Worm (Caenorhabditis elegans): ENCODE data around the gene F47E1.1.

The F47E1.1 gene

DNA sequence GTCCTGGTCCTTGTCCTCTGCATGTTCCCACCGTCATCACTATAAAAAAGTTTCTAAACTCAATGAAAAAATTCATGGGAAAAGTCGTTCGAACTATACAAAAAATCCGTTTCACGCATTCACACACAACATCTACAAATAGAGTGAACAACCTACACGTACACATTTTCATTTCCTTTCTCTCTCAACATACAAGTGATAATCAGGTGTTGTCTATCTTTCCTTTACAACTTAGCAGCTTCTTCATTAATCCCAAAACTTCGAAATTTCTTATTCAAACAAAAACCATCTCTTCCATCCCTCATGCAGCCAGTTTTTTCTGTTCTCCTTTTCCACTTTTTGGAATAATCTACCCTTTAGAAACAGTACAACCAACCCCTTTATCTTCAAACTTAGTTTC is 30.9 kb downstream of the F47E1.1 start:
- no peak for TF ChIP-seq ttx-3 (tag; optimal IDR thresholded peaks at IDR 0.05)
- no peak for TF ChIP-seq ceh-14 (tag; optimal IDR thresholded peaks at IDR 0.05)
- TF ChIP-seq pros-1 (tag; optimal IDR thresholded peaks at IDR 0.05) = no peak

DNA sequence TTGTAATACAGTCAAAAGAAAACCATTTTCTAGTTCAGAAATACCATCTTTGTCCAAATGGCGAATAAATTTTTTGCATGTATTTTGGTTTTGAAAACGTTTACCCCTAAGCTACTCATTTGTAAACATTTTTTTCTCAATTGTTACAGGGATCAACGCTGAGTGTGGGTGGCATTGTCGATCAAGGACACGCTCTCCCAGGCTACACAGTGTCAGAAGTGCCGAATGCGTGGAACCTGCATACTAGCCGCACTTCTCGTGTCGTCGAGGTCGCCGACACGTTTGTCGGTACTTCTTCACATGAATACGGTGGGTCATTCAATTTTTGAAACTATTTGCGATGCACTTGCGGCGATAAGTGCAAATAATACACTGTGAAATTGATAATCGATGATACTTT is 34.6 kb downstream of the F47E1.1 start:
- TF ChIP-seq unc-3 (GFP tag; conservative IDR thresholded peaks at IDR 0.05) = no peak
- no peak for TF ChIP-seq unc-3 (tag; optimal IDR thresholded peaks at IDR 0.05)
- no peak for TF ChIP-seq pros-1 (tag; optimal IDR thresholded peaks at IDR 0.05)
- TF ChIP-seq elt-4 (tag; optimal IDR thresholded peaks at IDR 0.05) = no peak

DNA sequence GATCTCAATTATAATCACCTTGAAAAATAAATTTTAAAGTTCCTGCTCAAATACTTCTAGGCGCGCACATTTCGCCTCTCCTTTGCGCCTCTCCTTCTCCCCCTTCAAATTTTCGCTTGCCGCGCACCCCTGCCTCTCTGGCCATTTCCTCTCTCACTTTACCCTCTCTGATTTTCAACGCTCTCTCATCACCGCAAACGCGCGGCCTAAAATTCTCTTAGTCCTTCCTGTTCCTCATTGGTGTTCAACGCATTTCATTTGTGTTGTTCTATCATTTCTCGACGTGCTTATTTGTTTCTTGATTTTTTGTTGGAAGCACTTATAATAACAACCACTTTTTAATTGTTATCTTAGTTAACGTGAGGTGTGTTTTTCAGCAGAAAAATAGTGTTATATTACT is 36.8 kb downstream of the F47E1.1 start, which contains the start of gene C25A11.2:
TSS of gene C25A11.2 (plus strand) at position 238 of the 400 bp plus-strand sequence.
- TF ChIP-seq ceh-45 (GFP tag; IDR thresholded peaks at IDR 0.05) = no peak
- peak; percentile 10 for TF ChIP-seq ceh-18 (tag; optimal IDR thresholded peaks at IDR 0.05)
- TF ChIP-seq unc-86 (tag; optimal IDR thresholded peaks at IDR 0.05) = no peak
- TF ChIP-seq C08G9.2 (tag; optimal IDR thresholded peaks at IDR 0.05) = peak; percentile 74
- no peak for TF ChIP-seq ama-1 (optimal IDR thresholded peaks at IDR 0.05)
- TF ChIP-seq ceh-34 (tag; optimal IDR thresholded peaks at IDR 0.05) = peak; percentile 37
- TF ChIP-seq sdc-2 (tag; optimal IDR thresholded peaks at IDR 0.05) = peak; percentile 84
- TF ChIP-seq ceh-22 (tag; optimal IDR thresholded peaks at IDR 0.05) = no peak
- peak; percentile 20 for TF ChIP-seq mec-3 (tag; optimal IDR thresholded peaks at IDR 0.05; ENCODE audit: borderline replicate concordance)
- TF ChIP-seq odd-2 (tag; optimal IDR thresholded peaks at IDR 0.05) = no peak
- no peak for TF ChIP-seq gmeb-2 (tag; optimal IDR thresholded peaks at IDR 0.05)
- no peak for TF ChIP-seq fkh-10 (GFP tag; optimal IDR thresholded peaks at IDR 0.05)
- TF ChIP-seq C38D4.7 (GFP tag; optimal IDR thresholded peaks at IDR 0.05) = no peak
- no peak for TF ChIP-seq elt-4 (tag; optimal IDR thresholded peaks at IDR 0.05)
- no peak for TF ChIP-seq ceh-19 (GFP tag; optimal IDR thresholded peaks at IDR 0.05)
- no peak for TF ChIP-seq ceh-6 (GFP tag; optimal IDR thresholded peaks at IDR 0.05)
- peak; percentile 68 for TF ChIP-seq ets-4 (tag; optimal IDR thresholded peaks at IDR 0.05)
- no peak for TF ChIP-seq ttx-3 (tag; optimal IDR thresholded peaks at IDR 0.05)
- no peak for TF ChIP-seq eyg-1 (tag; optimal IDR thresholded peaks at IDR 0.05)
- no peak for TF ChIP-seq ceh-48 (tag; optimal IDR thresholded peaks at IDR 0.05)
- no peak for TF ChIP-seq ceh-14 (tag; optimal IDR thresholded peaks at IDR 0.05)
- TF ChIP-seq zip-5 (tag; optimal IDR thresholded peaks at IDR 0.05) = no peak
- TF ChIP-seq ceh-9 (tag; optimal IDR thresholded peaks at IDR 0.05) = no peak
- TF ChIP-seq pat-9 (tag; optimal IDR thresholded peaks at IDR 0.05) = no peak
- TF ChIP-seq lim-6 (tag; optimal IDR thresholded peaks at IDR 0.05) = no peak
- no peak for TF ChIP-seq madf-2 (tag; optimal IDR thresholded peaks at IDR 0.05)
- peak; percentile 17 for TF ChIP-seq hlh-8 (tag; optimal IDR thresholded peaks at IDR 0.05)
- TF ChIP-seq tbx-7 (tag; optimal IDR thresholded peaks at IDR 0.05) = peak; percentile 20
- TF ChIP-seq fax-1 (tag; optimal IDR thresholded peaks at IDR 0.05) = no peak
- TF ChIP-seq ceh-24 (tag; optimal IDR thresholded peaks at IDR 0.05) = no peak
- no peak for TF ChIP-seq unc-55 (GFP tag; optimal IDR thresholded peaks at IDR 0.05)
- peak; percentile 32 for TF ChIP-seq fkh-6 (tag; optimal IDR thresholded peaks at IDR 0.05)
- TF ChIP-seq hlh-30 (tag; optimal IDR thresholded peaks at IDR 0.05; ENCODE audit: insufficient read depth) = no peak
- no peak for TF ChIP-seq pqm-1 (tag; optimal IDR thresholded peaks at IDR 0.05)
- peak; percentile 69 for TF ChIP-seq tbx-2 (tag; optimal IDR thresholded peaks at IDR 0.05)
- no peak for TF ChIP-seq pag-3 (tag; optimal IDR thresholded peaks at IDR 0.05; ENCODE audit: borderline replicate concordance)
- no peak for TF ChIP-seq Y22D7AL.16 (tag; optimal IDR thresholded peaks at IDR 0.05)
- TF ChIP-seq nhr-232 (tag; optimal IDR thresholded peaks at IDR 0.05) = no peak
- peak; percentile 75 for TF ChIP-seq unc-42 (tag; optimal IDR thresholded peaks at IDR 0.05)
- TF ChIP-seq hlh-13 (GFP tag; optimal IDR thresholded peaks at IDR 0.05) = no peak
- no peak for TF ChIP-seq npax-4 (tag; optimal IDR thresholded peaks at IDR 0.05)
- peak; percentile 42 for TF ChIP-seq elt-2 (tag; optimal IDR thresholded peaks at IDR 0.05)
- TF ChIP-seq ref-2 (tag; optimal IDR thresholded peaks at IDR 0.05) = peak; percentile 53
- TF ChIP-seq K02D7.2 (tag; optimal IDR thresholded peaks at IDR 0.05) = no peak
- no peak for TF ChIP-seq sox-4 (tag; optimal IDR thresholded peaks at IDR 0.05)
- peak; percentile 59 for TF ChIP-seq nfya-1 (tag; optimal IDR thresholded peaks at IDR 0.05)
- peak; percentile 36 for TF ChIP-seq pros-1 (tag; optimal IDR thresholded peaks at IDR 0.05)
- TF ChIP-seq T23F11.4 (GFP tag; optimal IDR thresholded peaks at IDR 0.05) = no peak
